Worm (Caenorhabditis elegans) whole organism, late embryonic: Measurements from ENCODE around the gene ZK380.2.

Source experiments
- ama-1 ChIP-seq: fragments of 150-350 bp; optimal IDR thresholded peaks from 2 replicates; lab custom pipeline; 2014
- ceh-14 ChIP-seq: sonication (generic microtip); optimal IDR thresholded peaks from 2 replicates; lab custom pipeline; 2016; ENCODE audit warnings: missing genotype, missing genetic modification characterization, missing compliant biosample characterization
- dve-1 ChIP-seq: sonication (generic microtip); optimal IDR thresholded peaks from 2 replicates; lab custom pipeline; 2017; ENCODE audit warnings: antibody characterized with exemption, mild to moderate bottlenecking, missing genetic modification characterization, missing compliant biosample characterization
- eyg-1 ChIP-seq: sonication (generic microtip); optimal IDR thresholded peaks from 2 replicates; lab custom pipeline; 2016; ENCODE audit warnings: missing genotype, missing genetic modification characterization, missing compliant biosample characterization
- fkh-10 ChIP-seq: fragments of 150-350 bp; optimal IDR thresholded peaks from 2 replicates; lab custom pipeline; 2014; ENCODE audit warnings: missing biosample characterization, missing genetic modification reagents, missing genetic modification characterization
- hlh-15 ChIP-seq: sonication (generic microtip); optimal IDR thresholded peaks from 2 replicates; lab custom pipeline; 2016; ENCODE audit warnings: missing genetic modification characterization, missing compliant biosample characterization
- lim-6 ChIP-seq: sonication (generic microtip); optimal IDR thresholded peaks from 2 replicates; lab custom pipeline; 2016; ENCODE audit warnings: missing genetic modification characterization, missing compliant biosample characterization
- nfya-1 ChIP-seq: sonication (generic microtip); optimal IDR thresholded peaks from 2 replicates; lab custom pipeline; 2017; ENCODE audit warnings: missing genetic modification characterization, mild to moderate bottlenecking, missing compliant biosample characterization, antibody characterized with exemption, moderate library complexity
- nhr-11 ChIP-seq: fragments of 150-350 bp; optimal IDR thresholded peaks from 2 replicates; lab custom pipeline; 2014; ENCODE audit warnings: missing biosample characterization, missing genetic modification characterization
- nhr-232 ChIP-seq: sonication (generic microtip); optimal IDR thresholded peaks from 2 replicates; lab custom pipeline; 2016; ENCODE audit warnings: missing genetic modification characterization, missing compliant biosample characterization
- pha-2 ChIP-seq: sonication (generic microtip); optimal IDR thresholded peaks from 2 replicates; lab custom pipeline; 2017; ENCODE audit warnings: mild to moderate bottlenecking, missing genetic modification characterization, missing compliant biosample characterization
- pqm-1 ChIP-seq: sonication (generic microtip); optimal IDR thresholded peaks from 2 replicates; lab custom pipeline; 2016; ENCODE audit warnings: missing genetic modification characterization, missing compliant biosample characterization
- sdc-2 ChIP-seq: sonication (generic microtip); optimal IDR thresholded peaks from 2 replicates; lab custom pipeline; 2016; ENCODE audit warnings: missing genotype, missing genetic modification characterization, missing compliant biosample characterization
- sox-4 ChIP-seq: sonication (generic microtip); optimal IDR thresholded peaks from 2 replicates; lab custom pipeline; 2017; ENCODE audit warnings: mild to moderate bottlenecking, missing genetic modification characterization, inconsistent platforms, missing compliant biosample characterization

DNA sequence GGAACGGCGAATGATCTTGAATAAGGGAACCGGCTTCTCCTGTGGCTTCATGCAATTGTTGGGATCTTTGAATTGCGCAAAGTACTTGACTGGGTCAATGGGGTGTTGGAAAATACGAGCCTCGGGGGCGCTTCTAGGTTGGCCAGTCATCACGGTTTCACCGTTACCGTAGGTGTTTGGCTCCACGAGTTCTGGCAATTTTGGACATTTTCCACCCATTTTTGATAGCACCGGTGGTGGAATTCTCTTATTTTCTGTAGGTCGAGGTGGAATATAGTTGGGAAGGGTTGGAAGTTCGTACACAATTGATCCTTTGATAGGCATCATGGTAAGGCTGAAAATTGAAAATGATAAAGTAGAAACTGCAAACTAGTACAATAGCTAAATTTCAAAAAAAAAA is 20.4 kb downstream of the ZK380.2 start, which contains the start of gene ZK380.4:
- TF ChIP-seq fkh-10 (GFP tag; lab: Kevin White, UChicago), result no peak
- no peak for TF ChIP-seq nfya-1 (tag; lab: Kevin White, UChicago)
- TF ChIP-seq pha-2 (tag; lab: Kevin White, UChicago), result no peak
- TF ChIP-seq nhr-11, result no peak
- TF ChIP-seq hlh-15 (tag; lab: Kevin White, UChicago), result no peak
- no peak for TF ChIP-seq ceh-14 (tag; lab: Kevin White, UChicago)
- no peak for TF ChIP-seq sdc-2 (tag; lab: Kevin White, UChicago)
- TF ChIP-seq nhr-232, result no peak
- no peak for TF ChIP-seq dve-1 (tag; lab: Kevin White, UChicago)
- TF ChIP-seq sox-4 (tag; lab: Kevin White, UChicago), result no peak
- TF ChIP-seq lim-6 (tag; lab: Kevin White, UChicago), result no peak
- TF ChIP-seq pqm-1 (tag; lab: Kevin White, UChicago), result no peak
- TF ChIP-seq ama-1 (lab: Kevin White, UChicago), result no peak
- no peak for TF ChIP-seq eyg-1 (tag; lab: Kevin White, UChicago)
